Worm (Caenorhabditis elegans): ENCODE data around the gene K09C6.10.
A peak's percentile ranks its signal among the peaks of the same experiment; 100 is the strongest.
"Not testable (repeated sequence)": the region's sequence is repeated elsewhere in the genome, so short reads cannot be mapped to it uniquely, and the experiment has no call there.

K09C6.10 gene

ce11 chrV:838984-839471 lies at the start of gene K09C6.10, which contains the start of gene K09C6.7:
K09C6.10 (plus strand) TSS chrV:839421.
K09C6.7 (minus strand) TSS chrV:839084.
- TF ChIP-seq nhr-237, elt-1, tbx-2 (tag; optimal IDR thresholded peaks at IDR 0.05): not testable (repeated sequence)

- TF ChIP-seq lin-15B (tag; optimal IDR thresholded peaks at IDR 0.05) (no peak), hmg-11 (tag; optimal IDR thresholded peaks at IDR 0.05) (no peak), ceh-28 (tag; optimal IDR thresholded peaks at IDR 0.05) (no peak), skn-1 (tag; optimal IDR thresholded peaks at IDR 0.05) (no peak), nhr-67 (tag; optimal IDR thresholded peaks at IDR 0.05) (no peak), ceh-82 (tag; optimal IDR thresholded peaks at IDR 0.05) (no peak), egl-5 (tag; optimal IDR thresholded peaks at IDR 0.05) (no peak), mml-1 (tag; optimal IDR thresholded peaks at IDR 0.05) (no peak), snpc-4 (tag; optimal IDR thresholded peaks at IDR 0.05) (no peak), pqm-1 (tag; optimal IDR thresholded peaks at IDR 0.05) (no peak), nhr-76 (tag; optimal IDR thresholded peaks at IDR 0.05) (no peak), nhr-25 (tag; optimal IDR thresholded peaks at IDR 0.05) (no peak), eor-1 (tag; optimal IDR thresholded peaks at IDR 0.05) (no peak)
Observed at ce11 chrV:794092-794491, 45.1 kb upstream of the K09C6.10 start.

ce11 chrV:797241-797640 lies 42.0 kb upstream of the K09C6.10 start:
- TF ChIP-seq pha-4 (tag; optimal IDR thresholded peaks at IDR 0.05) (no peak), daf-12 (tag; optimal IDR thresholded peaks at IDR 0.05) (no peak)

- TF ChIP-seq nhr-23 (tag; optimal IDR thresholded peaks at IDR 0.05) (no peak), nhr-76 (tag; optimal IDR thresholded peaks at IDR 0.05) (no peak), elt-1 (tag; optimal IDR thresholded peaks at IDR 0.05) (peak; percentile 52)
Observed at ce11 chrV:800271-800670, 39.0 kb upstream of the K09C6.10 start.

ce11 chrV:801555-802060 lies 37.6 kb upstream of the K09C6.10 start:
- no peak for TF ChIP-seq tbx-2 (tag; optimal IDR thresholded peaks at IDR 0.05)
- TF ChIP-seq nhr-237 (tag; optimal IDR thresholded peaks at IDR 0.05): no peak
- TF ChIP-seq fos-1 (tag; optimal IDR thresholded peaks at IDR 0.05): no peak
- TF ChIP-seq sea-2 (GFP tag; optimal IDR thresholded peaks at IDR 0.05): no peak
- no peak for TF ChIP-seq R02D3.7 (tag; optimal IDR thresholded peaks at IDR 0.05)
- peak; percentile 21 for TF ChIP-seq nhr-23 (tag; optimal IDR thresholded peaks at IDR 0.05)
- TF ChIP-seq fkh-2 (tag; optimal IDR thresholded peaks at IDR 0.05): no peak
- no peak for TF ChIP-seq ama-1 (optimal IDR thresholded peaks at IDR 0.05)
- no peak for TF ChIP-seq ceh-28 (tag; optimal IDR thresholded peaks at IDR 0.05)
- peak; percentile 39 for TF ChIP-seq nhr-25 (tag; optimal IDR thresholded peaks at IDR 0.05)
- TF ChIP-seq ceh-82 (tag; optimal IDR thresholded peaks at IDR 0.05): no peak
- TF ChIP-seq lsy-12 (tag; optimal IDR thresholded peaks at IDR 0.05): no peak
- no peak for TF ChIP-seq skn-1 (tag; optimal IDR thresholded peaks at IDR 0.05)
- TF ChIP-seq elt-1 (tag; optimal IDR thresholded peaks at IDR 0.05): peak; percentile 84
- TF ChIP-seq nhr-76 (tag; optimal IDR thresholded peaks at IDR 0.05): no peak
- TF ChIP-seq aly-2 (tag; optimal IDR thresholded peaks at IDR 0.05): no peak
- TF ChIP-seq nhr-28 (tag; optimal IDR thresholded peaks at IDR 0.05): no peak
- TF ChIP-seq daf-12 (tag; optimal IDR thresholded peaks at IDR 0.05): no peak

ce11 chrV:802726-803125 lies 36.5 kb upstream of the K09C6.10 start:
- TF ChIP-seq nhr-76 (tag; optimal IDR thresholded peaks at IDR 0.05): no peak
- no peak for TF ChIP-seq nhr-43 (tag; optimal IDR thresholded peaks at IDR 0.05; ENCODE audit: poor library complexity, severe bottlenecking)
- no peak for TF ChIP-seq nhr-11 (tag; optimal IDR thresholded peaks at IDR 0.05)

- TF ChIP-seq lin-15B (tag; optimal IDR thresholded peaks at IDR 0.05) (no peak), egl-5 (tag; optimal IDR thresholded peaks at IDR 0.05) (no peak), nhr-76 (tag; optimal IDR thresholded peaks at IDR 0.05) (no peak), eor-1 (tag; optimal IDR thresholded peaks at IDR 0.05) (no peak), nhr-43 (tag; optimal IDR thresholded peaks at IDR 0.05; ENCODE audit: poor library complexity, severe bottlenecking) (no peak), ceh-28 (tag; optimal IDR thresholded peaks at IDR 0.05) (no peak), nhr-77 (tag; optimal IDR thresholded peaks at IDR 0.05) (no peak), aly-2 (tag; optimal IDR thresholded peaks at IDR 0.05) (no peak), daf-12 (tag; optimal IDR thresholded peaks at IDR 0.05) (no peak), fos-1 (tag; optimal IDR thresholded peaks at IDR 0.05) (no peak), pha-4 (tag; optimal IDR thresholded peaks at IDR 0.05) (no peak), ztf-11 (tag; optimal IDR thresholded peaks at IDR 0.05) (no peak)
Observed at ce11 chrV:803472-803871, 35.7 kb upstream of the K09C6.10 start.

Data from whole organism, L3 larva.